Worm (Caenorhabditis elegans) whole organism, L4 larva: ENCODE data around the gene acdh-8.

Experiments used
- ama-1 ChIP-seq: fragments of 150-350 bp; optimal IDR thresholded peaks from 2 replicates; lab custom pipeline; 2014; ENCODE audit warnings: inconsistent platforms, mixed read lengths
- arid-1 ChIP-seq: fragments of 200-800 bp; sonication (Bioruptor generic); conservative IDR thresholded peaks from 2 replicates; pipeline ENCODE4 v1.3.6; 2022; ENCODE audit warnings: missing genetic modification reagents, missing genetic modification characterization, missing compliant biosample characterization
- fos-1 ChIP-seq: fragments of 150-350 bp; optimal IDR thresholded peaks from 2 replicates; lab custom pipeline; 2014; ENCODE audit warnings: missing biosample characterization, missing genetic modification characterization

ce11 chrII:5765318-5765717, 29.0 kb upstream of the acdh-8 start, which contains the start of gene ifb-1:
- TF ChIP-seq fos-1, result no peak
- TF ChIP-seq ama-1, result no peak
- no peak for TF ChIP-seq arid-1 (GFP tag; lab: Robert Waterston, UW)
